Worm (Caenorhabditis elegans) whole organism, early embryonic: ENCODE measurements around the gene F07B10.4.

Experiments
- B0310.2 ChIP-seq: sonication (generic microtip); optimal IDR thresholded peaks from 2 replicates; lab custom pipeline; 2016; ENCODE audit warnings: mild to moderate bottlenecking, missing genetic modification characterization, missing compliant biosample characterization
- F13C5.2 ChIP-seq: sonication (generic microtip); optimal IDR thresholded peaks from 2 replicates; lab custom pipeline; 2017; ENCODE audit warnings: mild to moderate bottlenecking, missing genetic modification characterization, inconsistent platforms, missing compliant biosample characterization
- aly-1 ChIP-seq: sonication (generic microtip); optimal IDR thresholded peaks from 2 replicates; lab custom pipeline; 2016; ENCODE audit warnings: missing genetic modification characterization, missing compliant biosample characterization
- ama-1 ChIP-seq: fragments of 150-350 bp; optimal IDR thresholded peaks from 2 replicates; lab custom pipeline; 2014
- ceh-13 ChIP-seq: fragments of 200-800 bp; sonication (Bioruptor generic); optimal IDR thresholded peaks from 2 replicates; lab custom pipeline; 2018; ENCODE audit warnings: mild to moderate bottlenecking, missing genetic modification characterization, missing compliant biosample characterization
- ceh-36 ChIP-seq: sonication (generic microtip); optimal IDR thresholded peaks from 2 replicates; lab custom pipeline; 2016; ENCODE audit warnings: missing genetic modification characterization, inconsistent platforms, missing compliant biosample characterization
- ets-7 ChIP-seq: sonication (generic microtip); optimal IDR thresholded peaks from 2 replicates; lab custom pipeline; 2016; ENCODE audit warnings: missing genotype, missing genetic modification characterization, missing compliant biosample characterization
- flt-1 ChIP-seq: fragments of 200-800 bp; sonication (Bioruptor generic); IDR thresholded peaks from 2 replicates; pipeline ENCODE4 v1.3.6; 2022; ENCODE audit warnings: missing genetic modification characterization, missing compliant biosample characterization
- hmbx-1 ChIP-seq: sonication (generic microtip); optimal IDR thresholded peaks from 2 replicates; lab custom pipeline; 2016; ENCODE audit warnings: mild to moderate bottlenecking, missing genetic modification characterization, missing compliant biosample characterization
- hmg-4 ChIP-seq: fragments of 200-800 bp; sonication (Bioruptor generic); optimal IDR thresholded peaks from 2 replicates; lab custom pipeline; 2018; ENCODE audit warnings: mild to moderate bottlenecking, missing genetic modification characterization, missing compliant biosample characterization
- hnd-1 ChIP-seq: sonication (generic microtip); optimal IDR thresholded peaks from 2 replicates; lab custom pipeline; 2016; ENCODE audit warnings: missing genetic modification characterization, missing compliant biosample characterization
- pes-1 ChIP-seq: fragments of 200-800 bp; sonication (Bioruptor generic); IDR thresholded peaks from 2 replicates; pipeline ENCODE4 v1.3.6; 2022; ENCODE audit warnings: missing genetic modification reagents, missing genetic modification characterization, missing compliant biosample characterization
- scrt-1 ChIP-seq: fragments of 200-800 bp; sonication (Bioruptor generic); IDR thresholded peaks from 2 replicates; pipeline ENCODE4 v1.3.6; 2022; ENCODE audit warnings: missing genetic modification characterization, missing compliant biosample characterization
- sea-1 ChIP-seq: fragments of 200-800 bp; sonication (Bioruptor generic); conservative IDR thresholded peaks from 2 replicates; pipeline ENCODE4 v1.3.6; 2022; ENCODE audit warnings: missing genetic modification characterization, missing compliant biosample characterization
- tbx-11 ChIP-seq: fragments of 200-800 bp; sonication (Bioruptor generic); IDR thresholded peaks from 2 replicates; pipeline ENCODE4 v1.3.6; 2022; ENCODE audit warnings: missing genetic modification characterization, missing compliant biosample characterization
- tbx-37 ChIP-seq: fragments of 200-800 bp; sonication (Bioruptor generic); conservative IDR thresholded peaks from 2 replicates; pipeline ENCODE4 v1.3.6; 2022; ENCODE audit warnings: missing genetic modification reagents, missing genetic modification characterization, missing compliant biosample characterization
- tra-4 ChIP-seq: sonication (generic microtip); optimal IDR thresholded peaks from 2 replicates; lab custom pipeline; 2017; ENCODE audit warnings: missing genetic modification characterization, missing compliant biosample characterization

F07B10.4 gene

ce11 chrV:11235876-11236275, 27.0 kb downstream of the F07B10.4 start:
- no peak for TF ChIP-seq ama-1
- TF ChIP-seq B0310.2 (tag; lab: Kevin White, UChicago), result no peak
- no peak for TF ChIP-seq tra-4
- no peak for TF ChIP-seq sea-1
- no peak for TF ChIP-seq tbx-11 (GFP tag; lab: Robert Waterston, UW)
- TF ChIP-seq hmbx-1, result no peak
- TF ChIP-seq hnd-1 (tag; lab: Kevin White, UChicago), result no peak
- no peak for TF ChIP-seq scrt-1 (GFP tag; lab: Robert Waterston, UW)
- no peak for TF ChIP-seq pes-1 (GFP tag; lab: Robert Waterston, UW)
- TF ChIP-seq tbx-37 (GFP tag; lab: Robert Waterston, UW), result no peak
- TF ChIP-seq ceh-36, result no peak
- no peak for TF ChIP-seq ceh-13 (GFP tag; lab: Kevin White, UChicago)
- no peak for TF ChIP-seq hmg-4 (GFP tag; lab: Kevin White, UChicago)
- TF ChIP-seq F13C5.2 (tag; lab: Kevin White, UChicago), result no peak
- no peak for TF ChIP-seq aly-1
- TF ChIP-seq flt-1 (GFP tag; lab: Robert Waterston, UW), result no peak

ce11 chrV:11234350-11234749, 28.6 kb downstream of the F07B10.4 start, which contains the start of gene T19B10.5:
Gene T19B10.5 (plus strand): TSS chrV:11234650.
- no peak for TF ChIP-seq hmbx-1

- TF ChIP-seq sea-1 (no peak), aly-1 (no peak), flt-1 (GFP tag; lab: Robert Waterston, UW) (no peak), ets-7 (no peak), hmg-4 (GFP tag; lab: Kevin White, UChicago) (no peak), B0310.2 (tag; lab: Kevin White, UChicago) (no peak), ceh-13 (GFP tag; lab: Kevin White, UChicago) (no peak)
These were observed 31.7 kb downstream of the F07B10.4 start for ce11 chrV:11231177-11231576.

- TF ChIP-seq ceh-36 (no peak), F13C5.2 (tag; lab: Kevin White, UChicago) (peak; percentile 39), flt-1 (GFP tag; lab: Robert Waterston, UW) (no peak), hnd-1 (tag; lab: Kevin White, UChicago) (no peak), tbx-11 (GFP tag; lab: Robert Waterston, UW) (no peak), ama-1 (no peak), hmg-4 (GFP tag; lab: Kevin White, UChicago) (peak; percentile 60), hmbx-1 (no peak), scrt-1 (GFP tag; lab: Robert Waterston, UW) (no peak), tbx-37 (GFP tag; lab: Robert Waterston, UW) (0 out of 2 replicates have a peak, but pooled peaks have one; percentile 11), pes-1 (GFP tag; lab: Robert Waterston, UW) (no peak), ceh-13 (GFP tag; lab: Kevin White, UChicago) (no peak), sea-1 (no peak), tra-4 (no peak), aly-1 (no peak), B0310.2 (tag; lab: Kevin White, UChicago) (no peak), ets-7 (no peak)
These were observed 34.2 kb downstream of the F07B10.4 start, which contains the start of gene pqn-70 for ce11 chrV:11228653-11229173. Gene pqn-70 (minus strand): TSS chrV:11228703.

ce11 chrV:11225981-11226380, 36.9 kb downstream of the F07B10.4 start, which contains the start of gene bgal-1:
Gene bgal-1 (minus strand): TSS chrV:11226018.
- TF ChIP-seq scrt-1 (GFP tag; lab: Robert Waterston, UW), result no peak
- no peak for TF ChIP-seq pes-1 (GFP tag; lab: Robert Waterston, UW)
- TF ChIP-seq F13C5.2 (tag; lab: Kevin White, UChicago), result no peak
- no peak for TF ChIP-seq ama-1

ce11 chrV:11223698-11224097, 39.2 kb downstream of the F07B10.4 start:
- TF ChIP-seq tra-4, result no peak
- TF ChIP-seq sea-1, result no peak
- no peak for TF ChIP-seq hmg-4 (GFP tag; lab: Kevin White, UChicago)
- no peak for TF ChIP-seq scrt-1 (GFP tag; lab: Robert Waterston, UW)
- TF ChIP-seq flt-1 (GFP tag; lab: Robert Waterston, UW), result no peak
- TF ChIP-seq ama-1, result no peak
- TF ChIP-seq F13C5.2 (tag; lab: Kevin White, UChicago), result no peak
- no peak for TF ChIP-seq hnd-1 (tag; lab: Kevin White, UChicago)
- no peak for TF ChIP-seq B0310.2 (tag; lab: Kevin White, UChicago)
- TF ChIP-seq pes-1 (GFP tag; lab: Robert Waterston, UW), result no peak
- TF ChIP-seq hmbx-1, result no peak
- TF ChIP-seq tbx-37 (GFP tag; lab: Robert Waterston, UW), result no peak
- TF ChIP-seq tbx-11 (GFP tag; lab: Robert Waterston, UW), result no peak
- no peak for TF ChIP-seq ceh-36
- TF ChIP-seq ets-7, result no peak
- TF ChIP-seq aly-1, result no peak
- TF ChIP-seq ceh-13 (GFP tag; lab: Kevin White, UChicago), result no peak

- TF ChIP-seq aly-1 (no peak), B0310.2 (tag; lab: Kevin White, UChicago) (no peak), ceh-13 (GFP tag; lab: Kevin White, UChicago) (no peak), ceh-36 (no peak), sea-1 (no peak), flt-1 (GFP tag; lab: Robert Waterston, UW) (no peak), tbx-11 (GFP tag; lab: Robert Waterston, UW) (no peak), tbx-37 (GFP tag; lab: Robert Waterston, UW) (no peak), hmg-4 (GFP tag; lab: Kevin White, UChicago) (no peak), ets-7 (no peak), ama-1 (no peak), scrt-1 (GFP tag; lab: Robert Waterston, UW) (no peak)
These were observed 42.0 kb downstream of the F07B10.4 start, which contains the start of gene T19B10.2 for ce11 chrV:11220936-11221335. Gene T19B10.2 (plus strand): TSS chrV:11221302.

- TF ChIP-seq hmg-4 (GFP tag; lab: Kevin White, UChicago) (no peak), ceh-36 (no peak), sea-1 (no peak), tra-4 (no peak), pes-1 (GFP tag; lab: Robert Waterston, UW) (no peak), ceh-13 (GFP tag; lab: Kevin White, UChicago) (no peak), flt-1 (GFP tag; lab: Robert Waterston, UW) (no peak), F13C5.2 (tag; lab: Kevin White, UChicago) (no peak), ama-1 (no peak), tbx-37 (GFP tag; lab: Robert Waterston, UW) (no peak)
These were observed 42.5 kb downstream of the F07B10.4 start for ce11 chrV:11220415-11220814.
